Fruit fly (Drosophila melanogaster) whole organism, embryonic: Measurements from ENCODE around the gene CG33679.

Experiments
- Bgb ChIP-seq: fragments of 200-800 bp; sonication (Bioruptor generic); IDR thresholded peaks from 2 replicates; pipeline ENCODE4 v1.3.6; 2022; ENCODE audit warnings: missing biosample characterization, missing genetic modification characterization; ENCODE audit not compliant: partially characterized antibody
- Blimp-1 ChIP-seq: fragments of 200-800 bp; sonication (Bioruptor generic); optimal IDR thresholded peaks from 3 replicates; lab custom pipeline; 2018; ENCODE audit warnings: missing biosample characterization, missing genetic modification characterization, mild to moderate bottlenecking, moderate library complexity, missing genetic modification reagents
- CG10209 ChIP-seq: fragments of 200-800 bp; sonication (Bioruptor generic); optimal IDR thresholded peaks from 3 replicates; lab custom pipeline; 2017; ENCODE audit warnings: missing biosample characterization, mild to moderate bottlenecking, missing genetic modification characterization, missing genetic modification reagents
- CG10274 ChIP-seq: fragments of 200-800 bp; sonication (Bioruptor generic); optimal IDR thresholded peaks from 3 replicates; lab custom pipeline; 2017; ENCODE audit warnings: missing biosample characterization, mild to moderate bottlenecking, missing genetic modification characterization
- CG10431 ChIP-seq: fragments of 200-800 bp; sonication (Bioruptor generic); optimal IDR thresholded peaks from 3 replicates; lab custom pipeline; 2018; ENCODE audit warnings: missing biosample characterization, mild to moderate bottlenecking, missing genetic modification characterization
- CG11085 ChIP-seq: fragments of 200-800 bp; sonication (Bioruptor generic); IDR thresholded peaks from 2 replicates; pipeline ENCODE4 v1.3.6; 2022; ENCODE audit warnings: missing biosample characterization, missing genetic modification characterization
- CG11247 ChIP-seq: fragments of 200-800 bp; sonication (Bioruptor generic); IDR thresholded peaks from 2 replicates; pipeline ENCODE4 v1.3.6; 2022; ENCODE audit warnings: missing biosample characterization, missing genetic modification characterization
- CG12071 ChIP-seq: fragments of 200-800 bp; sonication (Bioruptor generic); optimal IDR thresholded peaks from 3 replicates; lab custom pipeline; 2018; ENCODE audit warnings: missing biosample characterization, mild to moderate bottlenecking, missing genetic modification characterization
- CG1233 ChIP-seq: fragments of 200-800 bp; sonication (Bioruptor generic); optimal IDR thresholded peaks from 4 replicates; lab custom pipeline; 2018; ENCODE audit warnings: missing biosample characterization, mild to moderate bottlenecking, missing genetic modification characterization
- CG12391 ChIP-seq: fragments of 200-800 bp; sonication (Bioruptor generic); optimal IDR thresholded peaks from 3 replicates; lab custom pipeline; 2018; ENCODE audit warnings: missing biosample characterization, mild to moderate bottlenecking, missing genetic modification characterization, moderate library complexity
- CG17829 ChIP-seq: fragments of 200-800 bp; optimal IDR thresholded peaks from 2 replicates; lab custom pipeline; 2019; ENCODE audit warnings: missing biosample characterization, mild to moderate bottlenecking, missing genetic modification characterization, moderate library complexity
- CG2120 ChIP-seq: fragments of 200-800 bp; sonication (Bioruptor generic); optimal IDR thresholded peaks from 3 replicates; lab custom pipeline; 2016; ENCODE audit warnings: missing biosample characterization, missing genetic modification characterization
- CG2202 ChIP-seq: fragments of 200-800 bp; sonication (Bioruptor generic); optimal IDR thresholded peaks from 2 replicates; lab custom pipeline; 2018; ENCODE audit warnings: missing biosample characterization, mild to moderate bottlenecking, missing genetic modification characterization
- CG30403 ChIP-seq: fragments of 200-800 bp; sonication (Bioruptor generic); optimal IDR thresholded peaks from 3 replicates; lab custom pipeline; 2016; ENCODE audit warnings: missing biosample characterization, missing genetic modification characterization
- CG30431 ChIP-seq: fragments of 200-800 bp; sonication (Bioruptor generic); optimal IDR thresholded peaks from 2 replicates; lab custom pipeline; 2017; ENCODE audit warnings: missing biosample characterization, missing genetic modification characterization
- CG4404 ChIP-seq: fragments of 200-800 bp; sonication (Bioruptor generic); IDR thresholded peaks from 2 replicates; pipeline ENCODE4 v1.3.6; 2022; ENCODE audit warnings: missing biosample characterization, missing genetic modification characterization
- CG7357 ChIP-seq: fragments of 200-800 bp; sonication (Bioruptor generic); IDR thresholded peaks from 3 replicates; pipeline ENCODE4 v1.3.6; 2022; ENCODE audit warnings: missing biosample characterization, missing genetic modification characterization
- CG9609 ChIP-seq: fragments of 200-800 bp; sonication (Bioruptor generic); optimal IDR thresholded peaks from 3 replicates; lab custom pipeline; 2016; ENCODE audit warnings: missing biosample characterization, missing genetic modification characterization
- CHES-1-like ChIP-seq: fragments of 200-800 bp; sonication (Bioruptor generic); optimal IDR thresholded peaks from 2 replicates; lab custom pipeline; 2016; ENCODE audit warnings: missing biosample characterization, missing genetic modification characterization
- Deaf1 ChIP-seq: fragments of 200-800 bp; optimal IDR thresholded peaks from 3 replicates; lab custom pipeline; 2019; ENCODE audit warnings: missing biosample characterization, mild to moderate bottlenecking, missing genetic modification characterization, moderate library complexity
- Dp ChIP-seq: fragments of 200-800 bp; sonication (Bioruptor generic); optimal IDR thresholded peaks from 2 replicates; lab custom pipeline; 2018; ENCODE audit warnings: missing biosample characterization, mild to moderate bottlenecking, missing genetic modification characterization, moderate library complexity
- Dref ChIP-seq: fragments of 200-800 bp; sonication (Bioruptor generic); IDR thresholded peaks from 2 replicates; pipeline ENCODE4 v1.3.6; 2022; ENCODE audit warnings: missing biosample characterization, missing genetic modification characterization
- E2f1 ChIP-seq: fragments of 200-800 bp; sonication (Bioruptor generic); IDR thresholded peaks from 2 replicates; pipeline ENCODE4 v1.3.6; 2022; ENCODE audit warnings: missing biosample characterization, missing genetic modification characterization
- Fer3 ChIP-seq: fragments of 200-800 bp; sonication (Bioruptor generic); optimal IDR thresholded peaks from 2 replicates; lab custom pipeline; 2018; ENCODE audit warnings: missing biosample characterization, mild to moderate bottlenecking, missing genetic modification characterization, moderate library complexity
- HHEX ChIP-seq: fragments of 200-800 bp; sonication (Bioruptor generic); optimal IDR thresholded peaks from 3 replicates; lab custom pipeline; 2017; ENCODE audit warnings: missing biosample characterization, mild to moderate bottlenecking, missing genetic modification characterization, missing genetic modification reagents
- HLH4C ChIP-seq: fragments of 200-800 bp; sonication (Bioruptor generic); IDR thresholded peaks from 3 replicates; pipeline ENCODE4 v1.3.6; 2022; ENCODE audit warnings: missing biosample characterization, missing genetic modification characterization; ENCODE audit not compliant: partially characterized antibody
- Hand ChIP-seq: fragments of 200-800 bp; sonication (Bioruptor generic); optimal IDR thresholded peaks from 2 replicates; lab custom pipeline; 2017; ENCODE audit warnings: mild to moderate bottlenecking, missing biosample characterization, missing genetic modification reagents, missing genetic modification characterization
- Hr3 ChIP-seq: fragments of 200-800 bp; sonication (Bioruptor generic); optimal IDR thresholded peaks from 3 replicates; lab custom pipeline; 2016; ENCODE audit warnings: missing biosample characterization, missing genetic modification characterization
- MESR4 ChIP-seq: fragments of 200-800 bp; sonication (Bioruptor generic); optimal IDR thresholded peaks from 2 replicates; lab custom pipeline; 2018; ENCODE audit warnings: missing biosample characterization, mild to moderate bottlenecking, missing genetic modification characterization, moderate library complexity
- Mes4 ChIP-seq: fragments of 200-800 bp; sonication (Bioruptor generic); optimal IDR thresholded peaks from 2 replicates; lab custom pipeline; 2016; ENCODE audit warnings: missing biosample characterization, missing genetic modification characterization
- Ssrp ChIP-seq: fragments of 200-800 bp; sonication (Bioruptor generic); optimal IDR thresholded peaks from 2 replicates; lab custom pipeline; 2018; ENCODE audit warnings: missing biosample characterization, mild to moderate bottlenecking, missing genetic modification characterization, moderate library complexity
- Usf ChIP-seq: fragments of 200-800 bp; sonication (Bioruptor generic); optimal IDR thresholded peaks from 2 replicates; lab custom pipeline; 2017; ENCODE audit warnings: missing genotype, missing biosample characterization, missing genetic modification characterization
- ara ChIP-seq: fragments of 200-800 bp; sonication (Bioruptor generic); IDR thresholded peaks from 2 replicates; pipeline ENCODE4 v1.3.6; 2022; ENCODE audit warnings: missing biosample characterization, missing genetic modification characterization
- bbx ChIP-seq: fragments of 200-800 bp; sonication (Bioruptor generic); IDR thresholded peaks from 2 replicates; pipeline ENCODE4 v1.3.6; 2022; ENCODE audit warnings: missing biosample characterization, missing genetic modification characterization; ENCODE audit not compliant: partially characterized antibody
- btn ChIP-seq: fragments of 200-800 bp; sonication (Bioruptor generic); optimal IDR thresholded peaks from 2 replicates; lab custom pipeline; 2016; ENCODE audit warnings: missing biosample characterization, missing genetic modification characterization
- corto ChIP-seq: fragments of 200-800 bp; sonication (Bioruptor generic); optimal IDR thresholded peaks from 2 replicates; lab custom pipeline; 2016; ENCODE audit warnings: missing biosample characterization, mild to moderate bottlenecking, missing genetic modification characterization, moderate library complexity
- dimm ChIP-seq: fragments of 200-800 bp; sonication (Bioruptor generic); IDR thresholded peaks from 2 replicates; pipeline ENCODE4 v1.3.6; 2022; ENCODE audit warnings: missing biosample characterization, missing genetic modification characterization
- exex ChIP-seq: fragments of 200-800 bp; sonication (Bioruptor generic); optimal IDR thresholded peaks from 4 replicates; lab custom pipeline; 2018; ENCODE audit warnings: missing biosample characterization, mild to moderate bottlenecking, missing genetic modification characterization, moderate library complexity
- fd3F ChIP-seq: fragments of 200-800 bp; sonication (Bioruptor generic); optimal IDR thresholded peaks from 2 replicates; lab custom pipeline; 2018; ENCODE audit warnings: missing biosample characterization, mild to moderate bottlenecking, missing genetic modification characterization, moderate library complexity
- gem ChIP-seq: fragments of 200-800 bp; sonication (Bioruptor generic); optimal IDR thresholded peaks from 2 replicates; lab custom pipeline; 2019; ENCODE audit warnings: missing biosample characterization, mild to moderate bottlenecking, missing genetic modification characterization, moderate library complexity
- kah ChIP-seq: fragments of 200-800 bp; sonication (Bioruptor generic); optimal IDR thresholded peaks from 2 replicates; lab custom pipeline; 2018; ENCODE audit warnings: missing biosample characterization, mild to moderate bottlenecking, missing genetic modification characterization
- klu ChIP-seq: fragments of 200-800 bp; sonication (Bioruptor generic); IDR thresholded peaks from 2 replicates; pipeline ENCODE4 v1.3.6; 2022; ENCODE audit warnings: missing biosample characterization, missing genetic modification characterization
- lbe ChIP-seq: fragments of 200-800 bp; sonication (Bioruptor generic); optimal IDR thresholded peaks from 2 replicates; lab custom pipeline; 2016; ENCODE audit warnings: missing biosample characterization, mild to moderate bottlenecking, missing genetic modification characterization
- mirr ChIP-seq: fragments of 200-800 bp; sonication (Bioruptor generic); optimal IDR thresholded peaks from 3 replicates; lab custom pipeline; 2018; ENCODE audit warnings: missing biosample characterization, mild to moderate bottlenecking, missing genetic modification characterization
- p53 ChIP-seq: fragments of 200-800 bp; sonication (Bioruptor generic); optimal IDR thresholded peaks from 2 replicates; lab custom pipeline; 2016; ENCODE audit warnings: missing biosample characterization, missing genetic modification characterization
- prd ChIP-seq, 3 experiments: fragments of >200 bp in 2 of 3; fragments of 200-800 bp in 1 of 3; sonication (Bioruptor generic) in 1 of 3; optimal IDR thresholded peaks in 2 of 3; IDR thresholded peaks in 1 of 3; 2 replicates in 2 of 3; 3 replicates in 1 of 3; pipeline versions ENCODE4 v1.3.6 to Lab custom; 2017 to 2022; ENCODE audit warnings: missing biosample characterization in 1 of 3, missing genetic modification characterization in 1 of 3
- row ChIP-seq: fragments of 200-800 bp; sonication (Bioruptor generic); IDR thresholded peaks from 3 replicates; pipeline ENCODE4 v1.3.6; 2022; ENCODE audit warnings: missing biosample characterization, missing genetic modification characterization
- ssp ChIP-seq: fragments of 200-800 bp; sonication (Bioruptor generic); IDR thresholded peaks from 2 replicates; pipeline ENCODE4 v1.3.6; 2022; ENCODE audit warnings: missing biosample characterization, missing genetic modification characterization
- tio ChIP-seq: fragments of 200-800 bp; sonication (Bioruptor generic); optimal IDR thresholded peaks from 2 replicates; lab custom pipeline; 2017; ENCODE audit warnings: missing biosample characterization, missing genetic modification characterization, inconsistent platforms
- tll ChIP-seq, 2 experiments: fragments of 200-800 bp in 1 of 2; fragments of >200 bp in 1 of 2; sonication (Bioruptor generic) in 1 of 2; optimal IDR thresholded peaks; 2 replicates each; lab custom pipeline; 2017 to 2019; ENCODE audit warnings: missing biosample characterization in 2 of 2, missing genetic modification characterization in 2 of 2, mild to moderate bottlenecking in 1 of 2, moderate library complexity in 1 of 2

Gene CG33679

DNA sequence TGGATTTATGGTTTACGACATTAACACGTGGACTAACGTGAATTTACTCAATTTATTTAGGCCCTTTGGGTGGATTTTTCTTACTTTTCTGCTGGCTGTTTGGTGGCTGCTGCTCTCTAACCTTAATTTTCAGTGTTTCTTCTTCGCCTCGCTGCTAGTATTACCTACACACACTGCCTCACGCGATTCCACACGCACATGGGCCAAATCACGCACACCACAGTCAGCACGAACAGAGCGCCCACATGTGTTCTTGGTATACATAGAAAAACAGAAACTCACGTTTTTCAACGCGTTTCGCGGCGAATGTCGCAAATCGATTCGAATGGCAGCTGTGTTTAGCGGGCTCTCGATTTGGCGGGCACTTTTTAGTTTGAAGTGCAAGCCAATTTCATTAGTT, 9.7 kb downstream of the CG33679 start (continued):
- no peak for TF ChIP-seq fd3F (GFP tag; lab: Kevin White, UChicago)
- TF ChIP-seq dimm (GFP tag; lab: Robert Waterston, UW) = no peak
- no peak for TF ChIP-seq Hand
- TF ChIP-seq Dp (GFP tag; lab: Kevin White, UChicago) = peak; percentile 100
- TF ChIP-seq CG2202 = no peak
- TF ChIP-seq CG2120 = peak; percentile 53
- TF ChIP-seq HHEX (GFP tag; lab: Kevin White, UChicago) = peak; percentile 17
- TF ChIP-seq p53 (GFP tag; lab: Kevin White, UChicago) = no peak
- no peak for TF ChIP-seq tll (GFP tag; optimal IDR thresholded peaks at IDR 0.05; lab: Kevin White, UChicago)
- TF ChIP-seq HLH4C = peak; percentile 60; the same call in 2 of the 3 replicates
- no peak for TF ChIP-seq CG7357 (GFP tag; lab: Robert Waterston, UW)
- peak; percentile 71 for TF ChIP-seq kah (GFP tag; lab: Kevin White, UChicago)
- TF ChIP-seq lbe = peak; percentile 17
- TF ChIP-seq Blimp-1 = no peak
- peak; percentile 58 for TF ChIP-seq CG12391 (tag; lab: Kevin White, UChicago)
- TF ChIP-seq Fer3 (tag; lab: Kevin White, UChicago) = peak; percentile 44
- no peak for TF ChIP-seq prd (optimal IDR thresholded peaks at IDR 0.05; lab: Kevin White, UChicago)
- TF ChIP-seq prd (GFP tag; IDR thresholded peaks at IDR 0.05; lab: Robert Waterston, UW) = no peak
- peak; percentile 17 for TF ChIP-seq Mes4 (GFP tag; lab: Kevin White, UChicago)
- TF ChIP-seq tio (GFP tag; lab: Kevin White, UChicago) = no peak
- no peak for TF ChIP-seq corto (GFP tag; lab: Kevin White, UChicago)
- no peak for TF ChIP-seq Hr3
- peak; percentile 25; the same call in 1 of the 2 replicates for TF ChIP-seq E2f1 (GFP tag; lab: Robert Waterston, UW)
- TF ChIP-seq CG11085 (GFP tag; lab: Robert Waterston, UW) = peak; percentile 31; the same call in 1 of the 2 replicates
- TF ChIP-seq CG11247 (GFP tag; lab: Robert Waterston, UW) = no peak
- peak; percentile 95 for TF ChIP-seq Bgb (GFP tag; lab: Robert Waterston, UW)
- peak; percentile 77 for TF ChIP-seq mirr (GFP tag; lab: Kevin White, UChicago)
- TF ChIP-seq CG10431 (GFP tag; lab: Kevin White, UChicago) = peak; percentile 14
- TF ChIP-seq CG30431 (GFP tag; lab: Kevin White, UChicago) = no peak
- peak; percentile 50 for TF ChIP-seq Dref (GFP tag; lab: Robert Waterston, UW)
- TF ChIP-seq ara (GFP tag; lab: Robert Waterston, UW) = no peak
- TF ChIP-seq CG30403 (GFP tag; lab: Kevin White, UChicago) = peak; percentile 15
- peak; percentile 47 for TF ChIP-seq Deaf1 (tag; lab: Kevin White, UChicago)
- TF ChIP-seq klu (GFP tag; lab: Robert Waterston, UW) = peak; percentile 19; the same call in 1 of the 2 replicates
- peak; percentile 42 for TF ChIP-seq Usf (GFP tag; lab: Kevin White, UChicago)
- no peak for TF ChIP-seq ssp
- TF ChIP-seq CG12071 = no peak
- TF ChIP-seq btn = no peak
- peak; percentile 95 for TF ChIP-seq MESR4 (GFP tag; lab: Kevin White, UChicago)
- no peak for TF ChIP-seq CG4404
- peak; percentile 15 for TF ChIP-seq gem (tag; lab: Kevin White, UChicago)
- TF ChIP-seq CG10209 (GFP tag; lab: Kevin White, UChicago) = no peak
- no peak for TF ChIP-seq CG9609 (GFP tag; lab: Kevin White, UChicago)
- TF ChIP-seq CG17829 = peak; percentile 79
- TF ChIP-seq CHES-1-like (GFP tag; lab: Kevin White, UChicago) = peak; percentile 34
- peak; percentile 6 for TF ChIP-seq CG1233 (GFP tag; lab: Kevin White, UChicago)
- TF ChIP-seq exex (tag; lab: Kevin White, UChicago) = peak; percentile 33
- TF ChIP-seq row (GFP tag; lab: Robert Waterston, UW) = peak; percentile 75
- TF ChIP-seq CG10274 (GFP tag; lab: Kevin White, UChicago) = no peak
- no peak for TF ChIP-seq Ssrp (tag; lab: Kevin White, UChicago)
- TF ChIP-seq bbx (GFP tag; lab: Robert Waterston, UW) = peak; percentile 87
